Fruit fly (Drosophila melanogaster): ENCODE data around the gene CG4768.

The CG4768 gene

DNA sequence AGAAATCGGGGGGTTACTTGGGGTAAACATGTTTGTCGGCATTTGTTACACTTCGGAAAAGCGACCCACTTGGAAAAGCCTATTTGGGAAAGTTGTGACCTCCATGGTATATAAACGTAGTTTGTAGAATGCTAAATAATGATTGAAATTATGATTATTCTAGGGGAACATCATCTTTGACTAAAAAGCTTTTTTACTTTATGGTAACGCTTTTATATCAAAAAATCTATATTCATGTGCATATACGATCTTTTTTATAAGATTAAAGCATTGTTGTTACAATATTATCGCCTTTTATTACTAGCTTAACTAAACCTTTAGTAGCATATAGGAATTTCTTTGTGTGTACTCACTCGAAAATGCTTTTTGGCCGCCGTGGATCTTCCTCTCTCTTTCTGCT lies 42.3 kb downstream of the CG4768 start (continued):
- no peak for TF ChIP-seq pan (optimal IDR thresholded peaks at IDR 0.05)
- peak in 1 of 2 experiments; percentile 48 for TF ChIP-seq pan (GFP tag; optimal IDR thresholded peaks at IDR 0.05 in 1 of 2, IDR thresholded peaks at IDR 0.05 in 1 of 2)
- TF ChIP-seq CG2199 (GFP tag; IDR thresholded peaks at IDR 0.05) = no peak
- TF ChIP-seq CG3163 (GFP tag; optimal IDR thresholded peaks at IDR 0.05) = no peak
- no peak for TF ChIP-seq Oaz (GFP tag; IDR thresholded peaks at IDR 0.05)
- peak; percentile 42 for TF ChIP-seq gcm (GFP tag; optimal IDR thresholded peaks at IDR 0.05)
- TF ChIP-seq CG6813 (GFP tag; optimal IDR thresholded peaks at IDR 0.05) = no peak
- no peak for TF ChIP-seq D19B (GFP tag; optimal IDR thresholded peaks at IDR 0.05)
- TF ChIP-seq CG11723 (GFP tag; optimal IDR thresholded peaks at IDR 0.05) = peak; percentile 32
- no peak for TF ChIP-seq CG7963 (GFP tag; IDR thresholded peaks at IDR 0.05; ENCODE audit: partially characterized antibody)
- peak; percentile 55 for TF ChIP-seq CG6689 (GFP tag; IDR thresholded peaks at IDR 0.05)
- no peak for TF ChIP-seq chinmo (GFP tag; IDR thresholded peaks at IDR 0.05; ENCODE audit: partially characterized antibody)
- no peak for TF ChIP-seq gce (GFP tag; IDR thresholded peaks at IDR 0.05)
- no peak for TF ChIP-seq CG9609 (GFP tag; optimal IDR thresholded peaks at IDR 0.05)
- TF ChIP-seq Dip3 (GFP tag; optimal IDR thresholded peaks at IDR 0.05) = no peak
- no peak for TF ChIP-seq BtbVII (GFP tag; optimal IDR thresholded peaks at IDR 0.05)
- TF ChIP-seq Elba2 (GFP tag; optimal IDR thresholded peaks at IDR 0.05) = no peak
- peak; percentile 42 for TF ChIP-seq CG18619 (GFP tag; optimal IDR thresholded peaks at IDR 0.05)
- TF ChIP-seq Hsf (GFP tag; optimal IDR thresholded peaks at IDR 0.05) = peak; percentile 12
- TF ChIP-seq CG2889 (GFP tag; IDR thresholded peaks at IDR 0.05) = no peak
- TF ChIP-seq CG4820 (GFP tag; optimal IDR thresholded peaks at IDR 0.05) = peak; percentile 17
- no peak for TF ChIP-seq Sin3A (optimal IDR thresholded peaks at IDR 0.05)
- peak; percentile 48 for TF ChIP-seq CG9817 (tag; optimal IDR thresholded peaks at IDR 0.05)
- TF ChIP-seq CG12155 (GFP tag; optimal IDR thresholded peaks at IDR 0.05) = no peak
- no peak for TF ChIP-seq CG11456 (GFP tag; IDR thresholded peaks at IDR 0.05)
- peak; percentile 26 for TF ChIP-seq bab2 (GFP tag; optimal IDR thresholded peaks at IDR 0.05)
- TF ChIP-seq emc (GFP tag; optimal IDR thresholded peaks at IDR 0.05) = no peak
- no peak for TF ChIP-seq CG16813 (GFP tag; IDR thresholded peaks at IDR 0.05; ENCODE audit: partially characterized antibody)
- TF ChIP-seq CG3065 (GFP tag; optimal IDR thresholded peaks at IDR 0.05) = no peak
- TF ChIP-seq trem (tag; optimal IDR thresholded peaks at IDR 0.05) = no peak
- TF ChIP-seq CG5953 (GFP tag; IDR thresholded peaks at IDR 0.05) = no peak
- TF ChIP-seq seq (GFP tag; IDR thresholded peaks at IDR 0.05) = 0 out of 2 replicates have a peak, but pooled peaks have one; percentile 17
- TF ChIP-seq CG11504 (tag; optimal IDR thresholded peaks at IDR 0.05) = peak; percentile 62
- TF ChIP-seq NK7.1 (GFP tag; optimal IDR thresholded peaks at IDR 0.05) = no peak
- peak; percentile 46 for TF ChIP-seq nmo (GFP tag; optimal IDR thresholded peaks at IDR 0.05)
- TF ChIP-seq HLHmδ (GFP tag; optimal IDR thresholded peaks at IDR 0.05) = no peak
- no peak for TF ChIP-seq Trl (optimal IDR thresholded peaks at IDR 0.05)
- TF ChIP-seq Trl (GFP tag; optimal IDR thresholded peaks at IDR 0.05) = peak; percentile 28
- TF ChIP-seq CG30403 (GFP tag; optimal IDR thresholded peaks at IDR 0.05) = peak; percentile 53
- peak; percentile 67 for TF ChIP-seq Ptx1 (GFP tag; IDR thresholded peaks at IDR 0.05)
- no peak for TF ChIP-seq croc (GFP tag; conservative IDR thresholded peaks at IDR 0.05)
- peak; percentile 78 for TF ChIP-seq Drgx (GFP tag; IDR thresholded peaks at IDR 0.05)
- TF ChIP-seq Dad (GFP tag; optimal IDR thresholded peaks at IDR 0.05) = no peak
- peak; percentile 31 for TF ChIP-seq shn (GFP tag; optimal IDR thresholded peaks at IDR 0.05)
- TF ChIP-seq crc (GFP tag; optimal IDR thresholded peaks at IDR 0.05) = no peak
- 0 out of 2 replicates have a peak, but pooled peaks have one; percentile 14 for TF ChIP-seq CG17328 (GFP tag; IDR thresholded peaks at IDR 0.05)
- TF ChIP-seq CG9876 (GFP tag; optimal IDR thresholded peaks at IDR 0.05) = no peak
- peak; percentile 18 for TF ChIP-seq CG1529 (GFP tag; optimal IDR thresholded peaks at IDR 0.05)
- TF ChIP-seq amos (GFP tag; IDR thresholded peaks at IDR 0.05; ENCODE audit: partially characterized antibody) = no peak
- peak; percentile 60 for TF ChIP-seq CG2120 (GFP tag; optimal IDR thresholded peaks at IDR 0.05)
- peak; percentile 29 for TF ChIP-seq CG10979 (tag; optimal IDR thresholded peaks at IDR 0.05)
- no peak for TF ChIP-seq knrl (GFP tag; IDR thresholded peaks at IDR 0.05; ENCODE audit: partially characterized antibody)
- no peak for TF ChIP-seq HmgZ (tag; optimal IDR thresholded peaks at IDR 0.05)

Measured in whole organism, embryonic.